Worm (Caenorhabditis elegans) whole organism, late embryonic: ENCODE results near the gene herd-1.
A peak's percentile ranks its signal among the peaks of the same experiment; 100 is the strongest.

ENCODE experiments used
- C08G9.2 ChIP-seq: sonication (generic microtip); optimal IDR thresholded peaks from 2 replicates; lab custom pipeline; 2016; ENCODE audit warnings: mild to moderate bottlenecking, missing genetic modification characterization, moderate library complexity, missing compliant biosample characterization
- C38D4.7 ChIP-seq: fragments of 200-800 bp; sonication (Bioruptor generic); optimal IDR thresholded peaks from 2 replicates; lab custom pipeline; 2018; ENCODE audit warnings: mild to moderate bottlenecking, missing genetic modification characterization, moderate library complexity, missing compliant biosample characterization
- F13H6.1 ChIP-seq: sonication (generic microtip); optimal IDR thresholded peaks from 2 replicates; lab custom pipeline; 2016; ENCODE audit warnings: missing genetic modification characterization, missing compliant biosample characterization
- K02D7.2 ChIP-seq: sonication (generic microtip); optimal IDR thresholded peaks from 2 replicates; lab custom pipeline; 2017; ENCODE audit warnings: mild to moderate bottlenecking, missing genetic modification characterization, missing compliant biosample characterization
- K09A11.1 ChIP-seq: sonication (generic microtip); optimal IDR thresholded peaks from 2 replicates; lab custom pipeline; 2017; ENCODE audit warnings: antibody characterized with exemption, mild to moderate bottlenecking, missing genetic modification characterization, missing compliant biosample characterization; ENCODE audit not compliant: insufficient read depth
- ahr-1 ChIP-seq: sonication (generic microtip); optimal IDR thresholded peaks from 2 replicates; lab custom pipeline; 2016; ENCODE audit warnings: missing genetic modification characterization, missing compliant biosample characterization
- ama-1 ChIP-seq: fragments of 150-350 bp; optimal IDR thresholded peaks from 2 replicates; lab custom pipeline; 2014
- ceh-18 ChIP-seq: sonication (generic microtip); optimal IDR thresholded peaks from 2 replicates; lab custom pipeline; 2016; ENCODE audit warnings: missing genetic modification characterization, missing compliant biosample characterization
- ceh-19 ChIP-seq: fragments of 200-800 bp; sonication (Bioruptor generic); optimal IDR thresholded peaks from 2 replicates; lab custom pipeline; 2018; ENCODE audit warnings: mild to moderate bottlenecking, missing genetic modification characterization, missing compliant biosample characterization
- ceh-2 ChIP-seq: sonication (generic microtip); optimal IDR thresholded peaks from 2 replicates; lab custom pipeline; 2016; ENCODE audit warnings: missing genotype, missing genetic modification characterization, missing compliant biosample characterization
- ceh-22 ChIP-seq: sonication (generic microtip); optimal IDR thresholded peaks from 2 replicates; lab custom pipeline; 2017; ENCODE audit warnings: missing biosample characterization, missing genetic modification characterization
- ceh-30 ChIP-seq: fragments of 150-350 bp; optimal IDR thresholded peaks from 2 replicates; lab custom pipeline; 2014; ENCODE audit warnings: missing biosample characterization, missing genetic modification characterization
- ceh-31 ChIP-seq: sonication (generic microtip); optimal IDR thresholded peaks from 2 replicates; lab custom pipeline; 2016; ENCODE audit warnings: missing genetic modification characterization, missing compliant biosample characterization
- ceh-48 ChIP-seq: sonication (generic microtip); optimal IDR thresholded peaks from 2 replicates; lab custom pipeline; 2016; ENCODE audit warnings: missing genetic modification characterization, inconsistent platforms, missing compliant biosample characterization
- ceh-9 ChIP-seq: sonication (generic microtip); optimal IDR thresholded peaks from 2 replicates; lab custom pipeline; 2016; ENCODE audit warnings: mild to moderate bottlenecking, missing genetic modification characterization, inconsistent platforms, missing compliant biosample characterization
- dmd-4 ChIP-seq: sonication (generic microtip); optimal IDR thresholded peaks from 2 replicates; lab custom pipeline; 2016; ENCODE audit warnings: borderline replicate concordance, missing genetic modification characterization, missing compliant biosample characterization
- ets-4 ChIP-seq: sonication (generic microtip); optimal IDR thresholded peaks from 2 replicates; lab custom pipeline; 2016; ENCODE audit warnings: missing genetic modification characterization, missing compliant biosample characterization
- hlh-15 ChIP-seq: sonication (generic microtip); optimal IDR thresholded peaks from 2 replicates; lab custom pipeline; 2016; ENCODE audit warnings: missing genetic modification characterization, missing compliant biosample characterization
- hlh-30 ChIP-seq: sonication (generic microtip); optimal IDR thresholded peaks from 2 replicates; lab custom pipeline; 2017; ENCODE audit warnings: antibody characterized with exemption, missing genetic modification characterization, missing compliant biosample characterization; ENCODE audit not compliant: insufficient read depth
- hlh-6 ChIP-seq: sonication (generic microtip); optimal IDR thresholded peaks from 2 replicates; lab custom pipeline; 2016; ENCODE audit warnings: missing genotype, missing genetic modification characterization, missing compliant biosample characterization
- lin-11 ChIP-seq: fragments of 200-800 bp; sonication (Bioruptor generic); optimal IDR thresholded peaks from 2 replicates; lab custom pipeline; 2018; ENCODE audit warnings: mild to moderate bottlenecking, missing genetic modification characterization, missing compliant biosample characterization
- madf-2 ChIP-seq: sonication (generic microtip); optimal IDR thresholded peaks from 2 replicates; lab custom pipeline; 2017; ENCODE audit warnings: missing genetic modification characterization, missing compliant biosample characterization
- mec-3 ChIP-seq: sonication (generic microtip); optimal IDR thresholded peaks from 2 replicates; lab custom pipeline; 2016; ENCODE audit warnings: borderline replicate concordance, missing genetic modification characterization, missing compliant biosample characterization
- nfya-1 ChIP-seq: sonication (generic microtip); optimal IDR thresholded peaks from 2 replicates; lab custom pipeline; 2017; ENCODE audit warnings: missing genetic modification characterization, mild to moderate bottlenecking, missing compliant biosample characterization, antibody characterized with exemption, moderate library complexity
- nhr-232 ChIP-seq: sonication (generic microtip); optimal IDR thresholded peaks from 2 replicates; lab custom pipeline; 2016; ENCODE audit warnings: missing genetic modification characterization, missing compliant biosample characterization
- pag-3 ChIP-seq: sonication (generic microtip); optimal IDR thresholded peaks from 2 replicates; lab custom pipeline; 2016; ENCODE audit warnings: missing compliant biosample characterization, missing genetic modification characterization, borderline replicate concordance
- pat-9 ChIP-seq: fragments of 200-800 bp; sonication (Bioruptor generic); optimal IDR thresholded peaks from 2 replicates; lab custom pipeline; 2018; ENCODE audit warnings: mild to moderate bottlenecking, missing genetic modification characterization, moderate library complexity, missing compliant biosample characterization
- pax-1 ChIP-seq: fragments of 150-350 bp; optimal IDR thresholded peaks from 2 replicates; lab custom pipeline; 2014; ENCODE audit warnings: missing biosample characterization, missing genetic modification characterization
- pqm-1 ChIP-seq: sonication (generic microtip); optimal IDR thresholded peaks from 2 replicates; lab custom pipeline; 2016; ENCODE audit warnings: missing genetic modification characterization, missing compliant biosample characterization
- pros-1 ChIP-seq: fragments of 150-350 bp; optimal IDR thresholded peaks from 2 replicates; lab custom pipeline; 2014; ENCODE audit warnings: missing biosample characterization, missing genetic modification reagents, missing genetic modification characterization
- rnt-1 ChIP-seq: sonication (generic microtip); optimal IDR thresholded peaks from 2 replicates; lab custom pipeline; 2016; ENCODE audit warnings: missing genetic modification characterization, missing compliant biosample characterization
- sdc-2 ChIP-seq: sonication (generic microtip); optimal IDR thresholded peaks from 2 replicates; lab custom pipeline; 2016; ENCODE audit warnings: missing genotype, missing genetic modification characterization, missing compliant biosample characterization
- sox-4 ChIP-seq: sonication (generic microtip); optimal IDR thresholded peaks from 2 replicates; lab custom pipeline; 2017; ENCODE audit warnings: mild to moderate bottlenecking, missing genetic modification characterization, inconsistent platforms, missing compliant biosample characterization
- syd-9 ChIP-seq: sonication (generic microtip); optimal IDR thresholded peaks from 2 replicates; lab custom pipeline; 2016; ENCODE audit warnings: mild to moderate bottlenecking, missing genetic modification characterization, moderate library complexity, missing compliant biosample characterization
- tbx-2 ChIP-seq: sonication (generic microtip); optimal IDR thresholded peaks from 2 replicates; lab custom pipeline; 2016; ENCODE audit warnings: missing genetic modification characterization, missing compliant biosample characterization
- tbx-7 ChIP-seq: sonication (generic microtip); optimal IDR thresholded peaks from 2 replicates; lab custom pipeline; 2016; ENCODE audit warnings: missing genotype, missing genetic modification characterization, missing compliant biosample characterization
- ttx-3 ChIP-seq: sonication (generic microtip); optimal IDR thresholded peaks from 2 replicates; lab custom pipeline; 2016; ENCODE audit warnings: missing genetic modification reagents, missing genetic modification characterization, missing compliant biosample characterization
- unc-42 ChIP-seq: sonication (generic microtip); optimal IDR thresholded peaks from 2 replicates; lab custom pipeline; 2016; ENCODE audit warnings: missing genotype, missing genetic modification characterization, missing compliant biosample characterization
- unc-86 ChIP-seq: sonication (generic microtip); optimal IDR thresholded peaks from 2 replicates; lab custom pipeline; 2016; ENCODE audit warnings: missing genetic modification characterization, missing compliant biosample characterization
- ztf-16 ChIP-seq: sonication (generic microtip); optimal IDR thresholded peaks from 2 replicates; lab custom pipeline; 2017; ENCODE audit warnings: missing genetic modification characterization, missing compliant biosample characterization

The herd-1 gene

ce11 chrIII:12470589-12470988 is 25.7 kb upstream of the herd-1 start:
- TF ChIP-seq ceh-30 (tag; lab: Kevin White, UChicago) (no peak), ama-1 (no peak), dmd-4 (tag; lab: Kevin White, UChicago) (no peak), lin-11 (tag; lab: Kevin White, UChicago) (no peak), F13H6.1 (tag; lab: Kevin White, UChicago) (no peak), rnt-1 (tag; lab: Kevin White, UChicago) (no peak), hlh-6 (no peak), K09A11.1 (tag; lab: Kevin White, UChicago) (no peak), C08G9.2 (tag; lab: Kevin White, UChicago) (no peak), pag-3 (tag; lab: Kevin White, UChicago) (no peak), ceh-9 (tag; lab: Kevin White, UChicago) (no peak), ceh-31 (tag; lab: Kevin White, UChicago) (no peak), tbx-2 (tag; lab: Kevin White, UChicago) (no peak), pat-9 (no peak), unc-86 (tag; lab: Kevin White, UChicago) (no peak)

ce11 chrIII:12472497-12472896 is 23.8 kb upstream of the herd-1 start, which contains the start of gene cccp-1:
cccp-1 (plus strand) TSS chrIII:12472873.
- TF ChIP-seq K02D7.2 (tag; lab: Kevin White, UChicago) (no peak), pros-1 (no peak), pax-1 (tag; lab: Kevin White, UChicago) (no peak), nhr-232 (tag; lab: Kevin White, UChicago) (no peak), nfya-1 (peak; percentile 25), ttx-3 (tag; lab: Kevin White, UChicago) (no peak), unc-42 (peak; percentile 39), ceh-19 (GFP tag; lab: Kevin White, UChicago) (peak; percentile 7), ahr-1 (tag; lab: Kevin White, UChicago) (no peak), lin-11 (tag; lab: Kevin White, UChicago) (no peak), madf-2 (tag; lab: Kevin White, UChicago) (no peak), tbx-2 (tag; lab: Kevin White, UChicago) (no peak), ets-4 (no peak), pqm-1 (tag; lab: Kevin White, UChicago) (no peak), ceh-22 (tag; lab: Kevin White, UChicago) (no peak), pag-3 (tag; lab: Kevin White, UChicago) (no peak), ceh-18 (tag; lab: Kevin White, UChicago) (no peak), mec-3 (tag; lab: Kevin White, UChicago) (no peak), ceh-2 (tag; lab: Kevin White, UChicago) (no peak), unc-86 (tag; lab: Kevin White, UChicago) (no peak), syd-9 (no peak), C38D4.7 (GFP tag; lab: Kevin White, UChicago) (no peak), ceh-31 (tag; lab: Kevin White, UChicago) (peak; percentile 39), ceh-48 (peak; percentile 95), hlh-15 (tag; lab: Kevin White, UChicago) (no peak), hlh-30 (tag; lab: Kevin White, UChicago) (no peak), sdc-2 (tag; lab: Kevin White, UChicago) (no peak), hlh-6 (no peak)
- TF ChIP-seq, all 69 proteins: peak for 5

DNA sequence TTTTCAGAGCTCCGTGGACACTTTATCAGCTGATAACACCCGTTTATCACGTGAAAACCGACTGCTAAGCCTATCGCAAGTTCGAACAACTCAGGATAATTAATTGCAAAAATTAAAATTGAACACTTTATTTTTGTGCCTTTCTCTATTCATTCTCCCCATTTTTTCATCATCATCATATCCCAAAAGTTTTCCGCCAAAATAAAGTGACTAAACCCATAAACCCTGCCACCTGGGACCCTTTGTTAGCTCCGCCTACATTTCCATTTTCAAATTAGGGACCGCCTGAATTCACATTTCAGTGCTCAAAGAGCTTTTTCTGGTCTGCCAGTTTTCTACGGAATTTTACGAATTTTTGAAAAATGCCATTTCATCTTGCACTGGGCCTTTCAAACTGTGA is 11.9 kb upstream of the herd-1 start, which contains the start of gene arrd-16:
arrd-16 (plus strand) TSS at position 301 of the 400 bp plus-strand sequence.
- TF ChIP-seq pqm-1 (tag; lab: Kevin White, UChicago) (no peak), nfya-1 (no peak), pag-3 (tag; lab: Kevin White, UChicago) (no peak), sox-4 (tag; lab: Kevin White, UChicago) (no peak), tbx-7 (tag; lab: Kevin White, UChicago) (no peak), F13H6.1 (tag; lab: Kevin White, UChicago) (no peak), ceh-19 (GFP tag; lab: Kevin White, UChicago) (no peak), ceh-31 (tag; lab: Kevin White, UChicago) (no peak), K09A11.1 (tag; lab: Kevin White, UChicago) (no peak), ztf-16 (tag; lab: Kevin White, UChicago) (no peak), ets-4 (no peak)
